Worm (Caenorhabditis elegans) whole organism, L4 larva: ENCODE results near the gene F35D11.4.
A peak's percentile ranks its signal among the peaks of the same experiment; 100 is the strongest.

Experiments
- D1046.2 ChIP-seq: fragments of 200-800 bp; sonication (Bioruptor generic); IDR thresholded peaks from 2 replicates; pipeline ENCODE4 v1.3.6; 2022; ENCODE audit warnings: missing genetic modification characterization, missing compliant biosample characterization
- F26F4.8 ChIP-seq: fragments of 200-800 bp; sonication (Bioruptor generic); conservative IDR thresholded peaks from 2 replicates; pipeline ENCODE4 v1.3.6; 2022; ENCODE audit warnings: missing genetic modification characterization, missing compliant biosample characterization
- F37D6.2 ChIP-seq: sonication (generic microtip); optimal IDR thresholded peaks from 2 replicates; lab custom pipeline; 2016; ENCODE audit warnings: mild to moderate bottlenecking, missing genetic modification characterization, missing compliant biosample characterization
- F44E2.7 ChIP-seq: fragments of 200-800 bp; sonication (Bioruptor generic); IDR thresholded peaks from 2 replicates; pipeline ENCODE4 v2.1.2; 2022; ENCODE audit warnings: missing genetic modification characterization, missing compliant biosample characterization
- R02D3.7 ChIP-seq: fragments of 150-350 bp; sonication (generic microtip); optimal IDR thresholded peaks from 3 replicates; lab custom pipeline; 2014; ENCODE audit warnings: missing biosample characterization, missing genetic modification characterization
- Y75B8A.6 ChIP-seq: fragments of 200-800 bp; sonication (Bioruptor generic); IDR thresholded peaks from 2 replicates; pipeline ENCODE4 v1.3.6; 2022; ENCODE audit warnings: missing genetic modification reagents, missing genetic modification characterization, missing compliant biosample characterization
- ZK337.2 ChIP-seq: fragments of 200-800 bp; sonication (Bioruptor generic); IDR thresholded peaks from 2 replicates; pipeline ENCODE4 v1.3.6; 2022; ENCODE audit warnings: missing genetic modification reagents, missing genetic modification characterization, missing compliant biosample characterization
- ZK546.5 ChIP-seq, 2 experiments: sonication (generic microtip); optimal IDR thresholded peaks; 2 replicates each; lab custom pipeline; 2017; ENCODE audit warnings: missing biosample characterization in 2 of 2, missing genetic modification characterization in 2 of 2
- aha-1 ChIP-seq: fragments of 150-350 bp; peaks from one replicate; lab custom pipeline; 2014; ENCODE audit warnings: missing biosample characterization, missing genetic modification characterization
- arid-1 ChIP-seq: fragments of 200-800 bp; sonication (Bioruptor generic); conservative IDR thresholded peaks from 2 replicates; pipeline ENCODE4 v1.3.6; 2022; ENCODE audit warnings: missing genetic modification reagents, missing genetic modification characterization, missing compliant biosample characterization
- ceh-20 ChIP-seq: fragments of 200-800 bp; sonication (Bioruptor generic); IDR thresholded peaks from 2 replicates; pipeline ENCODE4 v1.3.6; 2022; ENCODE audit warnings: missing genetic modification reagents, missing genetic modification characterization, missing compliant biosample characterization
- ceh-44 ChIP-seq: fragments of 200-800 bp; sonication (Bioruptor generic); IDR thresholded peaks from 2 replicates; pipeline ENCODE4 v1.3.6; 2022; ENCODE audit warnings: missing genetic modification reagents, missing genetic modification characterization, missing compliant biosample characterization
- ces-1 ChIP-seq: fragments of 150-350 bp; sonication (generic microtip); optimal IDR thresholded peaks from 4 replicates; lab custom pipeline; 2014; ENCODE audit warnings: missing biosample characterization, missing genetic modification reagents, missing genetic modification characterization
- cey-2 ChIP-seq: sonication (generic microtip); optimal IDR thresholded peaks from 3 replicates; lab custom pipeline; 2017; ENCODE audit warnings: missing genetic modification characterization, mild to moderate bottlenecking, missing compliant biosample characterization, antibody characterized with exemption, borderline replicate concordance; ENCODE audit not compliant: insufficient read depth
- ctbp-1 ChIP-seq: fragments of 200-800 bp; sonication (Bioruptor generic); IDR thresholded peaks from 2 replicates; pipeline ENCODE4 v1.3.6; 2022; ENCODE audit warnings: missing genetic modification reagents, missing genetic modification characterization, missing compliant biosample characterization
- daf-16 ChIP-seq, 3 experiments: sonication (generic microtip); optimal IDR thresholded peaks; 2 replicates each; lab custom pipeline; 2016 to 2017; ENCODE audit warnings: missing genetic modification characterization in 3 of 3, missing genetic modification reagents in 3 of 3, mild to moderate bottlenecking in 2 of 3, missing compliant biosample characterization in 2 of 3, missing biosample characterization in 1 of 3, moderate library complexity in 1 of 3
- daf-19 ChIP-seq: fragments of 200-800 bp; sonication (Bioruptor generic); conservative IDR thresholded peaks from 2 replicates; pipeline ENCODE4 v1.3.6; 2022; ENCODE audit warnings: missing genetic modification characterization, missing compliant biosample characterization
- dmd-6 ChIP-seq: fragments of 200-800 bp; sonication (Bioruptor generic); IDR thresholded peaks from 2 replicates; pipeline ENCODE4 v1.3.6; 2022; ENCODE audit warnings: missing genetic modification reagents, missing genetic modification characterization, missing compliant biosample characterization
- dmd-8 ChIP-seq: fragments of 200-800 bp; sonication (Bioruptor generic); IDR thresholded peaks from 2 replicates; pipeline ENCODE4 v1.3.6; 2022; ENCODE audit warnings: missing genetic modification characterization, missing compliant biosample characterization
- dpl-1 ChIP-seq: fragments of 150-350 bp; optimal IDR thresholded peaks from 2 replicates; lab custom pipeline; 2014; ENCODE audit warnings: missing biosample characterization, missing genetic modification reagents, missing genetic modification characterization
- dve-1 ChIP-seq: sonication (generic microtip); optimal IDR thresholded peaks from 2 replicates; lab custom pipeline; 2017; ENCODE audit warnings: antibody characterized with exemption, mild to moderate bottlenecking, missing genetic modification characterization, missing compliant biosample characterization; ENCODE audit not compliant: insufficient read depth
- fos-1 ChIP-seq: fragments of 150-350 bp; optimal IDR thresholded peaks from 2 replicates; lab custom pipeline; 2014; ENCODE audit warnings: missing biosample characterization, missing genetic modification characterization
- hif-1 ChIP-seq, 2 experiments: sonication (generic microtip); optimal IDR thresholded peaks; 2 replicates each; lab custom pipeline; 2016 to 2017; ENCODE audit warnings: missing compliant biosample characterization in 2 of 2, missing genetic modification characterization in 2 of 2, missing genetic modification reagents in 2 of 2, missing genotype in 2 of 2, mild to moderate bottlenecking in 1 of 2
- hlh-11 ChIP-seq: fragments of 200-800 bp; sonication (Bioruptor generic); optimal IDR thresholded peaks from 2 replicates; lab custom pipeline; 2018; ENCODE audit warnings: mild to moderate bottlenecking, missing genetic modification characterization, missing compliant biosample characterization
- hmg-1.1 ChIP-seq: fragments of 200-800 bp; sonication (Bioruptor generic); IDR thresholded peaks from 2 replicates; pipeline ENCODE4 v1.3.6; 2022; ENCODE audit warnings: missing genetic modification reagents, missing genetic modification characterization, missing compliant biosample characterization
- lin-1 ChIP-seq: fragments of 200-800 bp; sonication (Bioruptor generic); IDR thresholded peaks from 2 replicates; pipeline ENCODE4 v1.3.6; 2022; ENCODE audit warnings: missing genetic modification reagents, missing genetic modification characterization, missing compliant biosample characterization
- lin-15B ChIP-seq: fragments of 150-350 bp; sonication (generic microtip); optimal IDR thresholded peaks from 3 replicates; lab custom pipeline; 2014; ENCODE audit warnings: missing biosample characterization, missing genetic modification characterization
- lin-38 ChIP-seq: fragments of 200-800 bp; sonication (Bioruptor generic); IDR thresholded peaks from 2 replicates; pipeline ENCODE4 v1.3.6; 2022; ENCODE audit warnings: missing genetic modification reagents, missing genetic modification characterization, missing compliant biosample characterization
- lin-39 ChIP-seq: fragments of 150-350 bp; optimal IDR thresholded peaks from 2 replicates; lab custom pipeline; 2014; ENCODE audit warnings: missing biosample characterization, missing genetic modification reagents, missing genetic modification characterization
- mdt-29 ChIP-seq: fragments of 200-800 bp; sonication (Bioruptor generic); IDR thresholded peaks from 2 replicates; pipeline ENCODE4 v1.3.6; 2022; ENCODE audit warnings: missing genetic modification reagents, missing genetic modification characterization, missing compliant biosample characterization
- nhr-10 ChIP-seq: fragments of 150-350 bp; optimal IDR thresholded peaks from 2 replicates; lab custom pipeline; 2014; ENCODE audit warnings: missing biosample characterization, missing genetic modification characterization
- nhr-111 ChIP-seq: fragments of 200-800 bp; sonication (Bioruptor generic); optimal IDR thresholded peaks from 2 replicates; lab custom pipeline; 2018; ENCODE audit warnings: mild to moderate bottlenecking, missing genetic modification characterization, missing compliant biosample characterization
- nhr-28 ChIP-seq: fragments of 150-350 bp; optimal IDR thresholded peaks from 2 replicates; lab custom pipeline; 2014; ENCODE audit warnings: missing biosample characterization, missing genetic modification characterization
- nhr-41 ChIP-seq: fragments of 200-800 bp; sonication (Bioruptor generic); IDR thresholded peaks from 2 replicates; pipeline ENCODE4 v1.3.6; 2022; ENCODE audit warnings: missing genetic modification reagents, missing genetic modification characterization, missing compliant biosample characterization
- nhr-42 ChIP-seq: fragments of 200-800 bp; sonication (Bioruptor generic); IDR thresholded peaks from 2 replicates; pipeline ENCODE4 v1.3.6; 2022; ENCODE audit warnings: missing genetic modification characterization, missing compliant biosample characterization
- nhr-48 ChIP-seq: sonication (generic microtip); optimal IDR thresholded peaks from 2 replicates; lab custom pipeline; 2016; ENCODE audit warnings: mild to moderate bottlenecking, missing genetic modification characterization, missing compliant biosample characterization
- nhr-76 ChIP-seq: fragments of 150-350 bp; optimal IDR thresholded peaks from 2 replicates; lab custom pipeline; 2014; ENCODE audit warnings: missing biosample characterization, missing genetic modification characterization
- pha-4 ChIP-seq, 2 experiments: fragments of 150-350 bp in 1 of 2; fragments of 200-800 bp in 1 of 2; sonication (Bioruptor generic) in 1 of 2; IDR thresholded peaks in 1 of 2; optimal IDR thresholded peaks in 1 of 2; 2 replicates each; pipeline versions ENCODE4 v1.3.6 to Lab custom; 2014 to 2022; ENCODE audit warnings: missing genetic modification characterization in 2 of 2, missing genetic modification reagents in 2 of 2, missing biosample characterization in 1 of 2, missing compliant biosample characterization in 1 of 2
- php-3 ChIP-seq: fragments of 200-800 bp; sonication (Bioruptor generic); IDR thresholded peaks from 2 replicates; pipeline ENCODE4 v1.3.6; 2022; ENCODE audit warnings: missing genetic modification reagents, missing genetic modification characterization, missing compliant biosample characterization
- pqm-1 ChIP-seq: sonication (generic microtip); optimal IDR thresholded peaks from 2 replicates; lab custom pipeline; 2017; ENCODE audit warnings: missing biosample characterization, missing genetic modification characterization
- rbr-2 ChIP-seq: sonication (generic microtip); optimal IDR thresholded peaks from 2 replicates; lab custom pipeline; 2016; ENCODE audit warnings: missing genotype, missing genetic modification characterization, missing compliant biosample characterization
- skn-1 ChIP-seq: fragments of 150-350 bp; optimal IDR thresholded peaks from 2 replicates; lab custom pipeline; 2014; ENCODE audit warnings: missing biosample characterization, missing genetic modification characterization
- spr-3 ChIP-seq: fragments of 200-800 bp; sonication (Bioruptor generic); optimal IDR thresholded peaks from 2 replicates; lab custom pipeline; 2018; ENCODE audit warnings: mild to moderate bottlenecking, missing genetic modification characterization, missing compliant biosample characterization

F35D11.4 gene

DNA sequence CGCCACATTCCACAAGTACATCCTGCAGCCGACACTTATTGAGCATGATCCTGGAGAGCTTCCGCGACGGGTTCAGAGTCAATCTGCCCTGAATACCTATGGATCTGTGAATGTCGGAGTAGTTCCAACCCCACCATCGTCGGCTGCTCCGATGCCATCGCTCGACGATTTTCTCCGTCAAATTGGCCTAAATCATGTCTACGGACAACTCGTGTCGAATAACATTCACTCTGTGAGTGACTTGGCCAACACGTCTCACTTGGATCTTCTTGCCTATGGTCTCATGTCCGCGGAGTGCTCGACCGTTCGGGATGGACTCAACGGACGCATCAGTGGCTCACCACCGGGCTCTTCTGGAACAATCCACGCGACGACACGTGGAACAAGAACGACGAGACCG is 13.1 kb upstream of the F35D11.4 start:
- TF ChIP-seq ZK546.5 (tag; optimal IDR thresholded peaks at IDR 0.05; lab: Kevin White, UChicago) (no peak), aha-1 (peak; percentile 97)
- TF ChIP-seq, all 104 proteins: peak for 1

DNA sequence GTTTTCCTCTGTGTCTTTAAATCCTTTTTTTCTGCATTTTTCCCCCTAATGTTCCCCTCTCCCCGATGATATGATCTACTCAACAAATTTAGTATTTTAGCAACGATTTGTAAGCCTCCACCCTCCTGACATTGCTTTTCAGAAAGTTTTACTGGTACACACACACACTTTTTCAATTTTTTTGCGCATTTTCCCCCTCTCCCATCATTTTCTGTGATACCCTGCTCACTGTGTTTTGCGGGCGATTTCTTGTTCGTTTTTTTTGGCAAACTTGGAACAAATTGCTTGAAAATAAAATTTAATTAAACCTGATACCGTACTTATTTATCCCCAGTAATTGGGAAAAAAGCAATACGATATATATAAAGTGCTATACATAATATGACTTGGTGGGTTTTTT is 12.6 kb upstream of the F35D11.4 start:
- TF ChIP-seq lin-38 (GFP tag; lab: Robert Waterston, UW) (peak; percentile 12; the same call in 1 of the 2 replicates), skn-1 (tag; lab: Kevin White, UChicago) (no peak), F37D6.2 (tag; lab: Kevin White, UChicago) (no peak), hlh-11 (tag; lab: Kevin White, UChicago) (no peak), ceh-44 (no peak), lin-39 (tag; lab: Kevin White, UChicago) (no peak), ceh-20 (0 out of 2 replicates have a peak, but pooled peaks have one; percentile 12), pha-4 (GFP tag; IDR thresholded peaks at IDR 0.05; lab: Robert Waterston, UW) (peak; percentile 43; the same call in 1 of the 2 replicates), pha-4 (tag; optimal IDR thresholded peaks at IDR 0.05; lab: Kevin White, UChicago) (no peak)

DNA sequence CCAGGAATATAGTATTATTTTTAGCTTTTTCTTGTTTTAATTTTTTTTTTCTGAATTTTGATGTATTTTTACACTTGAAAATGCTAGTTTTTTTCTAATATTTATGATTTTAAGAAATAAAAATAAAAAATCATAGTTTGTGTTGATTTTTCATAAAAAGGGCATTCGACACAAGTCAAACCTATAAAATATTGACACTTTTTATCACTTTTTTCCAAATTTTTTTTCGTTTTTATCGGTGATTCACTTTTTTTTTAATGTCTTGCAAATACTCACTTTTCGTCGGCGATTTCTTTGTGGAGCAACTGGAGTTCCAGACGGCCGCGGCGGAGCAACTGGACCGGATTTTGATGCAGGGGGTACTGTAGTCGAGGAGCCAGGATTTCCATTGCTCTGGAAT is 5.8 kb upstream of the F35D11.4 start:
- TF ChIP-seq nhr-76 (tag; lab: Kevin White, UChicago) (no peak), lin-38 (GFP tag; lab: Robert Waterston, UW) (no peak), rbr-2 (tag; lab: Kevin White, UChicago) (no peak), nhr-10 (no peak), lin-15B (tag; lab: Kevin White, UChicago) (no peak), pqm-1 (tag; lab: Kevin White, UChicago) (peak; percentile 18), Y75B8A.6 (no peak), fos-1 (tag; lab: Kevin White, UChicago) (no peak), D1046.2 (GFP tag; lab: Robert Waterston, UW) (no peak), nhr-48 (no peak), ctbp-1 (GFP tag; lab: Robert Waterston, UW) (no peak), hlh-11 (tag; lab: Kevin White, UChicago) (peak; percentile 3), nhr-28 (tag; lab: Kevin White, UChicago) (peak; percentile 57), dmd-6 (peak; percentile 26; the same call in 1 of the 2 replicates), ces-1 (no peak), hmg-1.1 (GFP tag; lab: Robert Waterston, UW) (no peak), spr-3 (GFP tag; lab: Kevin White, UChicago) (no peak), php-3 (GFP tag; lab: Robert Waterston, UW) (peak; percentile 70), daf-16 (GFP tag; optimal IDR thresholded peaks at IDR 0.05; lab: Kevin White, UChicago) (no peak), daf-16 (tag; optimal IDR thresholded peaks at IDR 0.05; lab: Kevin White, UChicago) (peak; percentile 24), ZK337.2 (GFP tag; lab: Robert Waterston, UW) (no peak)

DNA sequence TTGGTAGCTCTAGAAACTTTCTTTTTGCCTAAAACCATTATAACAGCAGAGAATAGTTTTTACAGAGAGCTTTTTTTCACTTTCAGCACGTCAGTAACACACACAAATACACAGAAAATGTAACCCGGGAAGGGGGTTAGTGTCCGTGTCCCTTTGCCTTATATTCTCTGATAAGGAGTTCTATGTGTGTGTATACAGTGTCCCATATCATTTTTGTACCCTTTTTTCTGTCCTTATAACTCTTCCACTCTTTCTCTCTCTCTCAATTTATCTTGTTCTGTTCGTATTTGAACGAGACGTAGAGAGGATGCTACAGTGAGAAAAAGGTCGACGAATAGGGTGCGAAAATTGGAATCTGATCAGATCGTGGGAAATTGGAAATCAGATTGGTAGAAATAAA is 4.4 kb upstream of the F35D11.4 start:
- TF ChIP-seq lin-1 (0 out of 2 replicates have a peak, but pooled peaks have one; percentile 10), F37D6.2 (tag; lab: Kevin White, UChicago) (no peak), daf-16 (GFP tag; optimal IDR thresholded peaks at IDR 0.05; lab: Kevin White, UChicago) (no peak), daf-16 (tag; optimal IDR thresholded peaks at IDR 0.05; lab: Kevin White, UChicago) (peak; percentile 76), ceh-20 (no peak), dmd-6 (peak; percentile 61), pqm-1 (tag; lab: Kevin White, UChicago) (peak; percentile 93), ctbp-1 (GFP tag; lab: Robert Waterston, UW) (no peak), arid-1 (GFP tag; lab: Robert Waterston, UW) (no peak), dpl-1 (GFP tag; lab: Kevin White, UChicago) (no peak), dve-1 (tag; lab: Kevin White, UChicago) (peak; percentile 30), hif-1 (tag; optimal IDR thresholded peaks at IDR 0.05; lab: Kevin White, UChicago) (no peak), F26F4.8 (GFP tag; lab: Robert Waterston, UW) (no peak), nhr-41 (GFP tag; lab: Robert Waterston, UW) (peak; percentile 50; the same call in 1 of the 2 replicates), nhr-111 (GFP tag; lab: Kevin White, UChicago) (no peak), mdt-29 (GFP tag; lab: Robert Waterston, UW) (no peak), dmd-8 (GFP tag; lab: Robert Waterston, UW) (no peak), R02D3.7 (tag; lab: Kevin White, UChicago) (no peak), nhr-28 (tag; lab: Kevin White, UChicago) (peak; percentile 91), lin-15B (tag; lab: Kevin White, UChicago) (no peak), hlh-11 (tag; lab: Kevin White, UChicago) (peak; percentile 54), F44E2.7 (GFP tag; lab: Robert Waterston, UW) (no peak), ZK337.2 (GFP tag; lab: Robert Waterston, UW) (no peak), php-3 (GFP tag; lab: Robert Waterston, UW) (0 out of 2 replicates have a peak, but pooled peaks have one; percentile 24), daf-19 (GFP tag; lab: Robert Waterston, UW) (no peak), nhr-42 (GFP tag; lab: Robert Waterston, UW) (no peak), cey-2 (tag; lab: Kevin White, UChicago) (peak; percentile 14)
